Worm (Caenorhabditis elegans) whole organism, L4 larva: Measurements from ENCODE around the gene ttn-1.

Experiments
- F10B5.3 ChIP-seq: sonication (generic microtip); optimal IDR thresholded peaks from 2 replicates; lab custom pipeline; 2016; ENCODE audit warnings: mild to moderate bottlenecking, missing genetic modification characterization, missing compliant biosample characterization
- F26F4.8 ChIP-seq: fragments of 200-800 bp; sonication (Bioruptor generic); conservative IDR thresholded peaks from 2 replicates; pipeline ENCODE4 v1.3.6; 2022; ENCODE audit warnings: missing genetic modification characterization, missing compliant biosample characterization
- F37D6.2 ChIP-seq: sonication (generic microtip); optimal IDR thresholded peaks from 2 replicates; lab custom pipeline; 2016; ENCODE audit warnings: mild to moderate bottlenecking, missing genetic modification characterization, missing compliant biosample characterization
- F49E8.2 ChIP-seq: sonication (generic microtip); optimal IDR thresholded peaks from 2 replicates; lab custom pipeline; 2016; ENCODE audit warnings: missing compliant biosample characterization, mild to moderate bottlenecking, missing genetic modification characterization, borderline replicate concordance
- R02D3.7 ChIP-seq: fragments of 150-350 bp; sonication (generic microtip); optimal IDR thresholded peaks from 3 replicates; lab custom pipeline; 2014; ENCODE audit warnings: missing biosample characterization, missing genetic modification characterization
- T20F7.1 ChIP-seq: fragments of 200-800 bp; sonication (Bioruptor generic); optimal IDR thresholded peaks from 2 replicates; lab custom pipeline; 2018; ENCODE audit warnings: mild to moderate bottlenecking, missing genetic modification characterization, missing compliant biosample characterization
- ZK546.5 ChIP-seq, 2 experiments: sonication (generic microtip); optimal IDR thresholded peaks; 2 replicates each; lab custom pipeline; 2017; ENCODE audit warnings: missing biosample characterization in 2 of 2, missing genetic modification characterization in 2 of 2
- aha-1 ChIP-seq: fragments of 150-350 bp; peaks from one replicate; lab custom pipeline; 2014; ENCODE audit warnings: missing biosample characterization, missing genetic modification characterization
- aly-2 ChIP-seq: sonication (generic microtip); optimal IDR thresholded peaks from 2 replicates; lab custom pipeline; 2018; ENCODE audit warnings: missing biosample characterization, missing genetic modification characterization
- ama-1 ChIP-seq: fragments of 150-350 bp; optimal IDR thresholded peaks from 2 replicates; lab custom pipeline; 2014; ENCODE audit warnings: inconsistent platforms, mixed read lengths
- attf-4 ChIP-seq: sonication (generic microtip); optimal IDR thresholded peaks from 3 replicates; lab custom pipeline; 2017; ENCODE audit warnings: missing biosample characterization, missing genetic modification characterization
- ceh-32 ChIP-seq: sonication (generic microtip); optimal IDR thresholded peaks from 2 replicates; lab custom pipeline; 2016; ENCODE audit warnings: mild to moderate bottlenecking, missing genetic modification characterization, missing compliant biosample characterization; ENCODE audit not compliant: poor library complexity
- ceh-82 ChIP-seq: sonication (generic microtip); optimal IDR thresholded peaks from 2 replicates; lab custom pipeline; 2017; ENCODE audit warnings: missing biosample characterization, missing genetic modification characterization
- daf-12 ChIP-seq: fragments of 150-350 bp; optimal IDR thresholded peaks from 2 replicates; lab custom pipeline; 2014; ENCODE audit warnings: missing biosample characterization, missing genetic modification reagents, missing genetic modification characterization
- daf-16 ChIP-seq, 3 experiments: sonication (generic microtip); optimal IDR thresholded peaks; 2 replicates each; lab custom pipeline; 2016 to 2017; ENCODE audit warnings: missing genetic modification characterization in 3 of 3, missing genetic modification reagents in 3 of 3, mild to moderate bottlenecking in 2 of 3, missing compliant biosample characterization in 2 of 3, missing biosample characterization in 1 of 3, moderate library complexity in 1 of 3
- daf-19 ChIP-seq: fragments of 200-800 bp; sonication (Bioruptor generic); conservative IDR thresholded peaks from 2 replicates; pipeline ENCODE4 v1.3.6; 2022; ENCODE audit warnings: missing genetic modification characterization, missing compliant biosample characterization
- egl-43 ChIP-seq: fragments of 200-800 bp; sonication (Bioruptor generic); IDR thresholded peaks from 2 replicates; pipeline ENCODE4 v1.3.6; 2022; ENCODE audit warnings: missing genetic modification reagents, missing genetic modification characterization, missing compliant biosample characterization
- fkh-10 ChIP-seq: fragments of 150-350 bp; optimal IDR thresholded peaks from 2 replicates; lab custom pipeline; 2014; ENCODE audit warnings: missing biosample characterization, missing genetic modification reagents, missing genetic modification characterization
- gei-8 ChIP-seq: fragments of 200-800 bp; sonication (Bioruptor generic); optimal IDR thresholded peaks from 2 replicates; lab custom pipeline; 2018; ENCODE audit warnings: mild to moderate bottlenecking, missing genetic modification characterization, missing compliant biosample characterization
- hif-1 ChIP-seq, 2 experiments: sonication (generic microtip); optimal IDR thresholded peaks; 2 replicates each; lab custom pipeline; 2016 to 2017; ENCODE audit warnings: missing compliant biosample characterization in 2 of 2, missing genetic modification characterization in 2 of 2, missing genetic modification reagents in 2 of 2, missing genotype in 2 of 2, mild to moderate bottlenecking in 1 of 2
- hlh-30 ChIP-seq: sonication (generic microtip); optimal IDR thresholded peaks from 2 replicates; lab custom pipeline; 2017; ENCODE audit warnings: antibody characterized with exemption, mild to moderate bottlenecking, missing genetic modification characterization, missing compliant biosample characterization; ENCODE audit not compliant: insufficient read depth
- jun-1 ChIP-seq: fragments of 150-350 bp; optimal IDR thresholded peaks from 2 replicates; lab custom pipeline; 2014; ENCODE audit warnings: missing biosample characterization, missing genetic modification reagents, missing genetic modification characterization
- lim-7 ChIP-seq: fragments of 200-800 bp; sonication (Bioruptor generic); IDR thresholded peaks from 2 replicates; pipeline ENCODE4 v1.3.6; 2022; ENCODE audit warnings: missing genetic modification characterization, missing compliant biosample characterization
- lin-13 ChIP-seq: fragments of 150-350 bp; optimal IDR thresholded peaks from 2 replicates; lab custom pipeline; 2014; ENCODE audit warnings: missing biosample characterization, missing genetic modification reagents, missing genetic modification characterization
- lin-15B ChIP-seq: fragments of 150-350 bp; sonication (generic microtip); optimal IDR thresholded peaks from 3 replicates; lab custom pipeline; 2014; ENCODE audit warnings: missing biosample characterization, missing genetic modification characterization
- lin-38 ChIP-seq: fragments of 200-800 bp; sonication (Bioruptor generic); IDR thresholded peaks from 2 replicates; pipeline ENCODE4 v1.3.6; 2022; ENCODE audit warnings: missing genetic modification reagents, missing genetic modification characterization, missing compliant biosample characterization
- lin-39 ChIP-seq: fragments of 150-350 bp; optimal IDR thresholded peaks from 2 replicates; lab custom pipeline; 2014; ENCODE audit warnings: missing biosample characterization, missing genetic modification reagents, missing genetic modification characterization
- lsy-2 ChIP-seq, 2 experiments: fragments of 150-350 bp in 1 of 2; sonication (generic microtip) in 1 of 2; optimal IDR thresholded peaks; 2 replicates each; lab custom pipeline; 2014 to 2017; ENCODE audit warnings: missing biosample characterization in 2 of 2, missing genetic modification characterization in 2 of 2
- madf-5 ChIP-seq, 2 experiments: fragments of 200-800 bp; sonication (Bioruptor generic); IDR thresholded peaks; 2 replicates each; pipeline ENCODE4 v1.3.6; 2022; ENCODE audit warnings: missing compliant biosample characterization in 2 of 2, missing genetic modification characterization in 2 of 2
- madf-9 ChIP-seq: fragments of 200-800 bp; sonication (Bioruptor generic); conservative IDR thresholded peaks from 2 replicates; pipeline ENCODE4 v1.3.6; 2022; ENCODE audit warnings: missing genetic modification reagents, missing genetic modification characterization, missing compliant biosample characterization
- mdl-1 ChIP-seq, 2 experiments: fragments of 150-350 bp in 1 of 2; sonication (generic microtip) in 1 of 2; optimal IDR thresholded peaks; 2 replicates each; lab custom pipeline; 2014 to 2017; ENCODE audit warnings: missing biosample characterization in 2 of 2, missing genetic modification characterization in 2 of 2
- mep-1 ChIP-seq: fragments of 150-350 bp; sonication (generic microtip); optimal IDR thresholded peaks from 3 replicates; lab custom pipeline; 2014; ENCODE audit warnings: missing biosample characterization, missing genetic modification characterization
- mxl-2 ChIP-seq: fragments of 200-800 bp; sonication (Bioruptor generic); conservative IDR thresholded peaks from 2 replicates; pipeline ENCODE4 v1.3.6; 2022; ENCODE audit warnings: missing genetic modification reagents, missing genetic modification characterization, missing compliant biosample characterization
- nhr-10 ChIP-seq: fragments of 150-350 bp; optimal IDR thresholded peaks from 2 replicates; lab custom pipeline; 2014; ENCODE audit warnings: missing biosample characterization, missing genetic modification characterization
- nhr-102 ChIP-seq: sonication (generic microtip); optimal IDR thresholded peaks from 2 replicates; lab custom pipeline; 2016; ENCODE audit warnings: mild to moderate bottlenecking, missing genetic modification characterization, moderate library complexity, missing compliant biosample characterization
- nhr-11 ChIP-seq: fragments of 150-350 bp; optimal IDR thresholded peaks from 2 replicates; lab custom pipeline; 2014; ENCODE audit warnings: missing biosample characterization, missing genetic modification characterization
- nhr-41 ChIP-seq: fragments of 200-800 bp; sonication (Bioruptor generic); IDR thresholded peaks from 2 replicates; pipeline ENCODE4 v1.3.6; 2022; ENCODE audit warnings: missing genetic modification reagents, missing genetic modification characterization, missing compliant biosample characterization
- nhr-42 ChIP-seq: fragments of 200-800 bp; sonication (Bioruptor generic); IDR thresholded peaks from 2 replicates; pipeline ENCODE4 v1.3.6; 2022; ENCODE audit warnings: missing genetic modification characterization, missing compliant biosample characterization
- pha-4 ChIP-seq, 2 experiments: fragments of 150-350 bp in 1 of 2; fragments of 200-800 bp in 1 of 2; sonication (Bioruptor generic) in 1 of 2; IDR thresholded peaks in 1 of 2; optimal IDR thresholded peaks in 1 of 2; 2 replicates each; pipeline versions ENCODE4 v1.3.6 to Lab custom; 2014 to 2022; ENCODE audit warnings: missing genetic modification characterization in 2 of 2, missing genetic modification reagents in 2 of 2, missing biosample characterization in 1 of 2, missing compliant biosample characterization in 1 of 2
- saeg-2 ChIP-seq: fragments of 200-800 bp; sonication (Bioruptor generic); IDR thresholded peaks from 2 replicates; pipeline ENCODE4 v1.3.6; 2022; ENCODE audit warnings: missing genetic modification reagents, missing genetic modification characterization, missing compliant biosample characterization
- snpc-4 ChIP-seq: fragments of 150-350 bp; optimal IDR thresholded peaks from 2 replicates; lab custom pipeline; 2014; ENCODE audit warnings: missing biosample characterization, missing genetic modification characterization
- tag-97 ChIP-seq: fragments of 200-800 bp; sonication (Bioruptor generic); IDR thresholded peaks from 2 replicates; pipeline ENCODE4 v1.3.6; 2022; ENCODE audit warnings: missing genetic modification characterization, missing compliant biosample characterization
- tra-1 ChIP-seq: fragments of 200-800 bp; sonication (Bioruptor generic); IDR thresholded peaks from 2 replicates; pipeline ENCODE4 v1.3.6; 2022; ENCODE audit warnings: missing genetic modification reagents, missing genetic modification characterization, missing compliant biosample characterization
- unc-130 ChIP-seq: sonication (generic microtip); optimal IDR thresholded peaks from 2 replicates; lab custom pipeline; 2016; ENCODE audit warnings: missing genetic modification reagents, missing genetic modification characterization, missing compliant biosample characterization
- unc-39 ChIP-seq: sonication (generic microtip); optimal IDR thresholded peaks from 2 replicates; lab custom pipeline; 2017; ENCODE audit warnings: missing biosample characterization, missing genetic modification characterization
- ztf-7 ChIP-seq: fragments of 150-350 bp; optimal IDR thresholded peaks from 2 replicates; lab custom pipeline; 2014; ENCODE audit warnings: missing biosample characterization, missing genetic modification characterization

Gene ttn-1

ce11 chrV:6228400-6228895 lies 26.0 kb upstream of the ttn-1 start (continued):
- TF ChIP-seq lin-39 (tag; lab: Kevin White, UChicago) (no peak), lin-15B (tag; lab: Kevin White, UChicago) (no peak), daf-19 (GFP tag; lab: Robert Waterston, UW) (no peak), lin-38 (no peak), daf-12 (tag; lab: Kevin White, UChicago) (no peak), hif-1 (tag; optimal IDR thresholded peaks at IDR 0.05; lab: Kevin White, UChicago) (no peak), F49E8.2 (tag; lab: Kevin White, UChicago) (no peak), tra-1 (GFP tag; lab: Robert Waterston, UW) (0 out of 2 replicates have a peak, but pooled peaks have one; percentile 10), aly-2 (tag; lab: Kevin White, UChicago) (no peak), R02D3.7 (tag; lab: Kevin White, UChicago) (no peak), pha-4 (GFP tag; IDR thresholded peaks at IDR 0.05; lab: Robert Waterston, UW) (peak; percentile 51; the same call in 1 of the 2 replicates), pha-4 (tag; optimal IDR thresholded peaks at IDR 0.05; lab: Kevin White, UChicago) (peak; percentile 50), F10B5.3 (tag; lab: Kevin White, UChicago) (no peak), saeg-2 (no peak), T20F7.1 (GFP tag; lab: Kevin White, UChicago) (no peak), fkh-10 (GFP tag; lab: Kevin White, UChicago) (no peak), egl-43 (0 out of 2 replicates have a peak, but pooled peaks have one; percentile 13), nhr-11 (peak; percentile 29), madf-9 (no peak), F26F4.8 (no peak), ceh-82 (tag; lab: Kevin White, UChicago) (no peak), nhr-42 (GFP tag; lab: Robert Waterston, UW) (no peak), daf-16 (GFP tag; optimal IDR thresholded peaks at IDR 0.05; lab: Kevin White, UChicago) (no peak), daf-16 (tag; optimal IDR thresholded peaks at IDR 0.05; lab: Kevin White, UChicago) (peak; percentile 17), lin-13 (GFP tag; lab: Kevin White, UChicago) (peak; percentile 63), attf-4 (tag; lab: Kevin White, UChicago) (no peak), mxl-2 (no peak), hlh-30 (tag; lab: Kevin White, UChicago) (peak; percentile 65), ama-1 (lab: Kevin White, UChicago) (peak; percentile 26), nhr-41 (GFP tag; lab: Robert Waterston, UW) (no peak)

- TF ChIP-seq lin-39 (tag; lab: Kevin White, UChicago) (no peak), unc-130 (GFP tag; lab: Kevin White, UChicago) (peak; percentile 17), aha-1 (peak; percentile 98), tag-97 (GFP tag; lab: Robert Waterston, UW) (no peak), jun-1 (tag; lab: Kevin White, UChicago) (peak; percentile 72), mdl-1 (tag; optimal IDR thresholded peaks at IDR 0.05; lab: Kevin White, UChicago) (peak; percentile 90 to 95), F26F4.8 (no peak), nhr-10 (tag; lab: Kevin White, UChicago) (peak; percentile 67), daf-12 (tag; lab: Kevin White, UChicago) (no peak), ztf-7 (tag; lab: Kevin White, UChicago) (peak; percentile 13), madf-5 (GFP tag; IDR thresholded peaks at IDR 0.05; lab: Robert Waterston, UW) (no peak; a peak in 1 of 4 replicates), lsy-2 (tag; optimal IDR thresholded peaks at IDR 0.05; lab: Kevin White, UChicago) (peak; percentile 86), nhr-102 (tag; lab: Kevin White, UChicago) (peak; percentile 41), mep-1 (tag; lab: Kevin White, UChicago) (peak; percentile 93), F37D6.2 (tag; lab: Kevin White, UChicago) (peak; percentile 86), unc-39 (tag; lab: Kevin White, UChicago) (no peak), daf-16 (GFP tag; optimal IDR thresholded peaks at IDR 0.05; lab: Kevin White, UChicago) (peak; percentile 86 to 87), daf-16 (tag; optimal IDR thresholded peaks at IDR 0.05; lab: Kevin White, UChicago) (peak; percentile 93), ceh-32 (tag; lab: Kevin White, UChicago) (peak; percentile 75), ZK546.5 (tag; optimal IDR thresholded peaks at IDR 0.05; lab: Kevin White, UChicago) (no peak), T20F7.1 (GFP tag; lab: Kevin White, UChicago) (peak; percentile 6), hif-1 (tag; optimal IDR thresholded peaks at IDR 0.05; lab: Kevin White, UChicago) (peak; percentile 47 to 95), snpc-4 (tag; lab: Kevin White, UChicago) (no peak), gei-8 (peak; percentile 56), lim-7 (GFP tag; lab: Robert Waterston, UW) (no peak), ceh-82 (tag; lab: Kevin White, UChicago) (no peak)
These were observed 25.2 kb upstream of the ttn-1 start for ce11 chrV:6227326-6228246.
